Fruit fly (Drosophila melanogaster) whole organism, prepupa: ENCODE results near the gene CG42541.
"Not testable (repeated sequence)": the region's sequence is repeated elsewhere in the genome, so short reads cannot be mapped to it uniquely, and the experiment has no call there.

Source experiments
- Blimp-1 ChIP-seq: fragments of 200-800 bp; sonication (Bioruptor generic); optimal IDR thresholded peaks from 3 replicates; lab custom pipeline; 2017; ENCODE audit warnings: missing biosample characterization, missing genetic modification characterization, mild to moderate bottlenecking, moderate library complexity, missing genetic modification reagents
- CG10631 ChIP-seq: fragments of 200-800 bp; sonication (Bioruptor generic); optimal IDR thresholded peaks from 2 replicates; lab custom pipeline; 2016; ENCODE audit warnings: missing biosample characterization, missing genetic modification characterization
- CG10669 ChIP-seq: fragments of 200-800 bp; sonication (Bioruptor generic); optimal IDR thresholded peaks from 3 replicates; lab custom pipeline; 2018; ENCODE audit warnings: missing biosample characterization, mild to moderate bottlenecking, missing genetic modification characterization, moderate library complexity
- CG11294 ChIP-seq: fragments of 200-800 bp; sonication (Bioruptor generic); IDR thresholded peaks from 2 replicates; pipeline ENCODE4 v1.3.6; 2022; ENCODE audit warnings: missing biosample characterization, missing genetic modification characterization
- CG11762 ChIP-seq: fragments of 200-800 bp; sonication (Bioruptor generic); optimal IDR thresholded peaks from 3 replicates; lab custom pipeline; 2016; ENCODE audit warnings: missing biosample characterization, missing genetic modification characterization; ENCODE audit not compliant: insufficient read depth
- CG11902 ChIP-seq: fragments of 200-800 bp; sonication (Bioruptor generic); optimal IDR thresholded peaks from 3 replicates; lab custom pipeline; 2016; ENCODE audit warnings: missing biosample characterization, missing genetic modification characterization
- CG15336 ChIP-seq: fragments of 200-800 bp; sonication (Bioruptor generic); IDR thresholded peaks from 2 replicates; pipeline ENCODE4 v1.3.6; 2022; ENCODE audit warnings: missing biosample characterization, missing genetic modification characterization
- CG1621 ChIP-seq: fragments of 200-800 bp; sonication (Bioruptor generic); optimal IDR thresholded peaks from 3 replicates; lab custom pipeline; 2018; ENCODE audit warnings: missing biosample characterization, mild to moderate bottlenecking, missing genetic modification characterization
- CG16779 ChIP-seq: fragments of 200-800 bp; sonication (Bioruptor generic); optimal IDR thresholded peaks from 3 replicates; lab custom pipeline; 2017; ENCODE audit warnings: missing biosample characterization, mild to moderate bottlenecking, missing genetic modification characterization
- CG3032 ChIP-seq: fragments of 200-800 bp; optimal IDR thresholded peaks from 2 replicates; lab custom pipeline; 2019; ENCODE audit warnings: missing biosample characterization, mild to moderate bottlenecking, missing genetic modification characterization, moderate library complexity
- CG31627 ChIP-seq: fragments of 200-800 bp; sonication (Bioruptor generic); optimal IDR thresholded peaks from 3 replicates; lab custom pipeline; 2016; ENCODE audit warnings: missing biosample characterization, missing genetic modification characterization
- CG32006 ChIP-seq: fragments of 200-800 bp; sonication (Bioruptor generic); optimal IDR thresholded peaks from 3 replicates; lab custom pipeline; 2017; ENCODE audit warnings: missing biosample characterization, mild to moderate bottlenecking, missing genetic modification characterization
- CG4318 ChIP-seq: fragments of 200-800 bp; sonication (Bioruptor generic); optimal IDR thresholded peaks from 3 replicates; lab custom pipeline; 2017; ENCODE audit warnings: missing biosample characterization, mild to moderate bottlenecking, missing genetic modification characterization
- CG6163 ChIP-seq: fragments of 200-800 bp; sonication (Bioruptor generic); IDR thresholded peaks from 3 replicates; pipeline ENCODE4 v1.3.6; 2022; ENCODE audit warnings: missing biosample characterization, missing genetic modification characterization
- CG6276 ChIP-seq: fragments of 200-800 bp; sonication (Bioruptor generic); optimal IDR thresholded peaks from 2 replicates; lab custom pipeline; 2017; ENCODE audit warnings: missing biosample characterization, mild to moderate bottlenecking, missing genetic modification characterization
- CG6792 ChIP-seq: fragments of 200-800 bp; sonication (Bioruptor generic); optimal IDR thresholded peaks from 3 replicates; lab custom pipeline; 2016; ENCODE audit warnings: missing biosample characterization, missing genetic modification characterization
- CG6808 ChIP-seq: fragments of 200-800 bp; sonication (Bioruptor generic); optimal IDR thresholded peaks from 3 replicates; lab custom pipeline; 2017; ENCODE audit warnings: missing biosample characterization, missing genetic modification characterization, mild to moderate bottlenecking, moderate library complexity, missing genetic modification reagents
- CG7368 ChIP-seq: fragments of 200-800 bp; sonication (Bioruptor generic); optimal IDR thresholded peaks from 3 replicates; lab custom pipeline; 2016; ENCODE audit warnings: missing biosample characterization, missing genetic modification characterization
- CG8119 ChIP-seq: fragments of 200-800 bp; sonication (Bioruptor generic); IDR thresholded peaks from 3 replicates; pipeline ENCODE4 v1.3.6; 2022; ENCODE audit warnings: missing biosample characterization, missing genetic modification characterization
- CG8319 ChIP-seq: fragments of 200-800 bp; sonication (Bioruptor generic); optimal IDR thresholded peaks from 3 replicates; lab custom pipeline; 2016; ENCODE audit warnings: missing biosample characterization, missing genetic modification characterization
- CG8632 ChIP-seq: fragments of 200-800 bp; sonication (Bioruptor generic); optimal IDR thresholded peaks from 3 replicates; lab custom pipeline; 2016; ENCODE audit warnings: missing biosample characterization, missing genetic modification characterization
- CG9139 ChIP-seq: fragments of 200-800 bp; sonication (Bioruptor generic); optimal IDR thresholded peaks from 3 replicates; lab custom pipeline; 2017; ENCODE audit warnings: missing biosample characterization, mild to moderate bottlenecking, missing genetic modification characterization
- Eip78C ChIP-seq: fragments of 200-800 bp; sonication (Bioruptor generic); peaks from one replicate; lab custom pipeline; 2016; ENCODE audit warnings: missing biosample characterization, missing genetic modification characterization
- Ets96B ChIP-seq: fragments of 200-800 bp; optimal IDR thresholded peaks from 2 replicates; lab custom pipeline; 2019; ENCODE audit warnings: missing biosample characterization, mild to moderate bottlenecking, missing genetic modification characterization, moderate library complexity
- Gug ChIP-seq: fragments of 200-800 bp; sonication (Bioruptor generic); IDR thresholded peaks from 2 replicates; pipeline ENCODE4 v1.3.6; 2022; ENCODE audit warnings: missing biosample characterization, missing genetic modification characterization
- Hr38 ChIP-seq: sonication (Bioruptor generic); optimal IDR thresholded peaks from 2 replicates; lab custom pipeline; 2016; ENCODE audit warnings: missing biosample characterization, missing genetic modification characterization
- Hr39 ChIP-seq: fragments of 200-800 bp; sonication (Bioruptor generic); optimal IDR thresholded peaks from 2 replicates; lab custom pipeline; 2016; ENCODE audit warnings: missing biosample characterization, missing genetic modification characterization
- Hr4 ChIP-seq: fragments of 200-800 bp; sonication (Bioruptor generic); optimal IDR thresholded peaks from 3 replicates; lab custom pipeline; 2016; ENCODE audit warnings: missing biosample characterization, missing genetic modification characterization
- Met ChIP-seq: fragments of 200-800 bp; sonication (Bioruptor generic); optimal IDR thresholded peaks from 3 replicates; lab custom pipeline; 2016; ENCODE audit warnings: missing biosample characterization, missing genetic modification characterization
- OdsH ChIP-seq: fragments of 200-800 bp; sonication (Bioruptor generic); optimal IDR thresholded peaks from 3 replicates; lab custom pipeline; 2016; ENCODE audit warnings: missing biosample characterization, missing genetic modification characterization
- Smox ChIP-seq: fragments of 200-800 bp; sonication (Bioruptor generic); optimal IDR thresholded peaks from 3 replicates; lab custom pipeline; 2016; ENCODE audit warnings: missing biosample characterization, missing genetic modification characterization
- Sox14 ChIP-seq: fragments of 200-800 bp; sonication (Bioruptor generic); optimal IDR thresholded peaks from 3 replicates; lab custom pipeline; 2016; ENCODE audit warnings: missing biosample characterization, missing genetic modification characterization
- Sox15 ChIP-seq: fragments of 200-800 bp; sonication (Bioruptor generic); optimal IDR thresholded peaks from 3 replicates; lab custom pipeline; 2016; ENCODE audit warnings: missing biosample characterization, missing genetic modification characterization
- acj6 ChIP-seq: fragments of 200-800 bp; sonication (Bioruptor generic); optimal IDR thresholded peaks from 3 replicates; lab custom pipeline; 2016; ENCODE audit warnings: missing biosample characterization, missing genetic modification characterization
- cyc ChIP-seq: fragments of 200-800 bp; sonication (Bioruptor generic); optimal IDR thresholded peaks from 3 replicates; lab custom pipeline; 2016; ENCODE audit warnings: missing biosample characterization, missing genetic modification characterization
- eg ChIP-seq: fragments of 200-800 bp; sonication (Bioruptor generic); IDR thresholded peaks from 3 replicates; pipeline ENCODE4 v1.3.6; 2022; ENCODE audit warnings: missing biosample characterization, missing genetic modification characterization
- fd59A ChIP-seq: fragments of 200-800 bp; sonication (Bioruptor generic); optimal IDR thresholded peaks from 2 replicates; lab custom pipeline; 2017; ENCODE audit warnings: missing biosample characterization, mild to moderate bottlenecking, missing genetic modification characterization, missing genetic modification reagents
- fd85E ChIP-seq: fragments of 200-800 bp; sonication (Bioruptor generic); optimal IDR thresholded peaks from 3 replicates; lab custom pipeline; 2016; ENCODE audit warnings: missing biosample characterization, missing genetic modification characterization
- lz ChIP-seq: fragments of 200-800 bp; sonication (Bioruptor generic); optimal IDR thresholded peaks from 3 replicates; lab custom pipeline; 2016; ENCODE audit warnings: missing biosample characterization, missing genetic modification characterization
- net ChIP-seq: fragments of 200-800 bp; sonication (Bioruptor generic); optimal IDR thresholded peaks from 3 replicates; lab custom pipeline; 2016; ENCODE audit warnings: missing biosample characterization, missing genetic modification characterization
- pdm3 ChIP-seq: fragments of 200-800 bp; sonication (Bioruptor generic); optimal IDR thresholded peaks from 3 replicates; lab custom pipeline; 2016; ENCODE audit warnings: missing biosample characterization, missing genetic modification characterization
- salr ChIP-seq, 2 experiments: fragments of 200-800 bp; sonication (Bioruptor generic); optimal IDR thresholded peaks; 3 replicates each; lab custom pipeline; 2016 to 2018; ENCODE audit warnings: missing biosample characterization in 2 of 2, missing genetic modification characterization in 2 of 2, mild to moderate bottlenecking in 1 of 2
- spab ChIP-seq: fragments of 200-800 bp; sonication (Bioruptor generic); optimal IDR thresholded peaks from 2 replicates; lab custom pipeline; 2017; ENCODE audit warnings: missing biosample characterization, mild to moderate bottlenecking, missing genetic modification characterization, missing genetic modification reagents
- ss ChIP-seq, 2 experiments: fragments of 200-800 bp; sonication (Bioruptor generic); optimal IDR thresholded peaks; 2 replicates in 1 of 2; 3 replicates in 1 of 2; lab custom pipeline; 2017 to 2018; ENCODE audit warnings: mild to moderate bottlenecking in 2 of 2, missing biosample characterization in 2 of 2, missing genetic modification characterization in 2 of 2, moderate library complexity in 1 of 2
- svp ChIP-seq: fragments of 200-800 bp; sonication (Bioruptor generic); peaks from one replicate; lab custom pipeline; 2016; ENCODE audit warnings: missing biosample characterization, missing genetic modification characterization
- vri ChIP-seq: fragments of 200-800 bp; sonication (Bioruptor generic); optimal IDR thresholded peaks from 3 replicates; lab custom pipeline; 2016; ENCODE audit warnings: missing biosample characterization, mild to moderate bottlenecking, missing genetic modification characterization

CG42541 gene

DNA sequence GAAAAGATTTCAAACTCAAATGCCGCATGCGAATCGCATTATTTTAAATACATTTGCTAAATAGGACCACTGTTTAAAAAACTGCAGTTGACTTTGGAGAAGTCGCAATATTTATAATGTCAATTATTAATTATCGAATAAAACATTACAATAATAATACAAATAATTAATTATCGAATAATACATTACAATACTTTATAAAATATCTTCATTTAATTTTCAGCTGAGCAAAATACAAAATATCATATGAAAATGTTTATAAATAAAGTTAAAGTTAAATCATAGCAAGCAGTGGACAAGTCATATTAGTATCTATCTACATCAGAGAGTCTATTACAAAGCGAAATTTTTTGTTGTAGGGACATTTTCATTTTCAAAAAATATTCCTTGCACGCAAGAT is 14.4 kb upstream of the CG42541 start, which contains the start of gene Gem4c:
Gene Gem4c (plus strand): TSS at position 301 of the 400 bp plus-strand sequence.
- not testable (repeated sequence) for TF ChIP-seq CG7368; CG8632; CG10669 (GFP tag; lab: Kevin White, UChicago)

dm6 chrX:3940547-3940946 is 10.2 kb upstream of the CG42541 start, which contains the start of gene Gem4b:
Gene Gem4b (plus strand): TSS chrX:3940847.
- not testable (repeated sequence) for TF ChIP-seq CG8632; CG8119 (GFP tag; lab: Robert Waterston, UW); CG16779 (tag; lab: Kevin White, UChicago)

dm6 chrX:3936174-3936573 is 5.8 kb upstream of the CG42541 start, which contains the start of the genes CG2938 and Glos:
Gene CG2938 (minus strand): TSS chrX:3936469.
Gene Glos (plus strand): TSS chrX:3936517.
- no peak for TF ChIP-seq CG11762
- TF ChIP-seq Eip78C (GFP tag; lab: Kevin White, UChicago): peak; percentile 73
- TF ChIP-seq Sox15 (GFP tag; lab: Kevin White, UChicago): no peak
- TF ChIP-seq net: no peak
- peak; percentile 20 for TF ChIP-seq Sox14 (GFP tag; lab: Kevin White, UChicago)
- TF ChIP-seq Met: peak; percentile 10
- TF ChIP-seq CG8119 (GFP tag; lab: Robert Waterston, UW): no peak
- TF ChIP-seq Blimp-1 (GFP tag; lab: Kevin White, UChicago): no peak
- no peak for TF ChIP-seq CG32006
- TF ChIP-seq lz (GFP tag; lab: Kevin White, UChicago): no peak
- TF ChIP-seq Ets96B: no peak
- no peak for TF ChIP-seq CG9139 (GFP tag; lab: Kevin White, UChicago)
- TF ChIP-seq CG6163 (GFP tag; lab: Robert Waterston, UW): no peak
- TF ChIP-seq OdsH (GFP tag; lab: Kevin White, UChicago): no peak
- TF ChIP-seq ss (GFP tag; optimal IDR thresholded peaks at IDR 0.05; lab: Kevin White, UChicago): no peak
- TF ChIP-seq CG10669 (GFP tag; lab: Kevin White, UChicago): no peak
- TF ChIP-seq CG6276: no peak
- TF ChIP-seq Hr4 (GFP tag; lab: Kevin White, UChicago): no peak
- peak; percentile 21 for TF ChIP-seq svp (GFP tag; lab: Kevin White, UChicago)
- TF ChIP-seq salr (GFP tag; optimal IDR thresholded peaks at IDR 0.05; lab: Kevin White, UChicago): no peak
- TF ChIP-seq CG6808 (GFP tag; lab: Kevin White, UChicago): no peak
- no peak for TF ChIP-seq spab (GFP tag; lab: Kevin White, UChicago)
- no peak for TF ChIP-seq CG3032
- TF ChIP-seq CG15336 (GFP tag; lab: Robert Waterston, UW): no peak
- no peak for TF ChIP-seq CG1621 (tag; lab: Kevin White, UChicago)
- no peak for TF ChIP-seq fd85E
- no peak for TF ChIP-seq Hr39 (GFP tag; lab: Kevin White, UChicago)
- no peak for TF ChIP-seq CG10631 (GFP tag; lab: Kevin White, UChicago)
- TF ChIP-seq Smox (GFP tag; lab: Kevin White, UChicago): no peak
- TF ChIP-seq CG8632: no peak
- TF ChIP-seq Gug (GFP tag; lab: Robert Waterston, UW): no peak
- no peak for TF ChIP-seq fd59A (GFP tag; lab: Kevin White, UChicago)
- TF ChIP-seq acj6 (GFP tag; lab: Kevin White, UChicago): no peak
- no peak for TF ChIP-seq pdm3 (GFP tag; lab: Kevin White, UChicago)
- TF ChIP-seq CG31627 (GFP tag; lab: Kevin White, UChicago): no peak

dm6 chrX:3931669-3932068 is 1.3 kb upstream of the CG42541 start:
- TF ChIP-seq CG6276 (peak; percentile 51), CG4318 (peak; percentile 32), Smox (GFP tag; lab: Kevin White, UChicago) (no peak), spab (GFP tag; lab: Kevin White, UChicago) (peak; percentile 52), Sox15 (GFP tag; lab: Kevin White, UChicago) (no peak), svp (GFP tag; lab: Kevin White, UChicago) (peak; percentile 54), CG9139 (GFP tag; lab: Kevin White, UChicago) (peak; percentile 0), CG8119 (GFP tag; lab: Robert Waterston, UW) (peak; percentile 71), CG11902 (GFP tag; lab: Kevin White, UChicago) (no peak), CG32006 (peak; percentile 77), vri (no peak), cyc (peak; percentile 3), CG8319 (GFP tag; lab: Kevin White, UChicago) (no peak), Hr38 (GFP tag; lab: Kevin White, UChicago) (no peak), eg (peak; percentile 70), CG6792 (no peak), Ets96B (peak; percentile 55), CG6808 (GFP tag; lab: Kevin White, UChicago) (peak; percentile 34), Gug (GFP tag; lab: Robert Waterston, UW) (peak; percentile 59), CG10631 (GFP tag; lab: Kevin White, UChicago) (peak; percentile 57), CG11294 (peak; percentile 41; the same call in 1 of the 2 replicates)
